Fruit fly (Drosophila melanogaster) Kc167 (cell line): ENCODE data around the gene CRMP.

ENCODE experiments used
- Myc ChIP-seq: fragments of >200 bp; optimal IDR thresholded peaks from 2 replicates; lab custom pipeline; 2017; ENCODE audit warnings: missing external identifiers
- Sin3A ChIP-seq: fragments of >200 bp; optimal IDR thresholded peaks from 2 replicates; lab custom pipeline; 2018; ENCODE audit warnings: missing external identifiers
- h ChIP-seq: fragments of >200 bp; optimal IDR thresholded peaks from 3 replicates; lab custom pipeline; 2018; ENCODE audit warnings: missing external identifiers
- insv ChIP-seq: fragments of >200 bp; optimal IDR thresholded peaks from 3 replicates; lab custom pipeline; 2018; ENCODE audit warnings: missing external identifiers
- psq ChIP-seq: fragments of >200 bp; optimal IDR thresholded peaks from 2 replicates; lab custom pipeline; 2017; ENCODE audit warnings: missing external identifiers
- ttk ChIP-seq: sonication (Bioruptor generic); optimal IDR thresholded peaks from 2 replicates; lab custom pipeline; 2017; ENCODE audit warnings: missing external identifiers

CRMP gene

DNA sequence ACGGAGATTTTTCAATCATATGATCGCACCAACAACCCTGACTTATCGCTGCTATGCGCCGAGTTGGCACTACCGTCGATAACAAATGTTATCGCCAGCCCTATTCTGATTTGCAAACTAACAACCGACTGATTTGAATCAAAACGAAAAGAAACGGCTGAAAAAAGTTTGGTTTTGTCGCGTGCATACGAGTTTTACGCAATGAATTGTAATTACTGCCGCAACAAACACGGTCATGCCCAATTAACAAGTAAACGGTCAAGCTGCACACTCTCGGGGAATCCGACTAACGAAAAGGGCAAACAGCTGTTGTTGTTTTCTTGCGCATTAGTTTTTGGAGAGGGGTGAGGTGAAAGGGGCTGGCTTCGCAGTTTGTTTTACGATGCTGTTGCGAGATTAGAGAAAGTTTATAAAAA lies 6.1 kb upstream of the CRMP start, which contains the start of the genes CG14671 and CG12746:
Gene CG14671, minus strand, starts transcription at position 41 of the 416 bp plus-strand sequence.
Gene CG12746, plus strand, starts transcription at position 91 of the 416 bp plus-strand sequence.
- no peak for TF ChIP-seq ttk
- no peak for TF ChIP-seq Myc (lab: Kevin White, UChicago)
- TF ChIP-seq h (lab: Kevin White, UChicago) = no peak
- no peak for TF ChIP-seq psq (lab: Kevin White, UChicago)
- no peak for TF ChIP-seq Sin3A (lab: Kevin White, UChicago)
- TF ChIP-seq insv = no peak

DNA sequence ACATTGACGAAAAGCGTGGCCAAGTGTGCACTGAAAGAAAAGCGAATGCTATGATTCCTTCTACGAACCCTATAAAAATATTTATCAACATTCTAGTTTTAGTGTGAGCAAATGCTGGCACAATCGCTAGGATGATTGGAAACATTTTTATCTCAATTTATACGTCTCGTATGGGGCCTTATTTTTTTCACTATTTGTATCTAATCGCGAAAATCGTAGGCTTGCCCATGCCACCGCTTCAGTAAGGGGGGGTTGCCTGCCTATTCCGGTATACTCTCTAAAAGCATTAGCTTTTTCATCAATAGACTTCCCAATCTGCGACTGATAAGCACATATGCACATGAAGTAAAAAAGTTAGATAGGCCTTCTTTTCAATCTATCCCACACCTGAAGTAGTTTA lies 5.3 kb upstream of the CRMP start:
- no peak for TF ChIP-seq h (lab: Kevin White, UChicago)
- TF ChIP-seq ttk = no peak
- TF ChIP-seq psq (lab: Kevin White, UChicago) = no peak
- no peak for TF ChIP-seq Myc (lab: Kevin White, UChicago)
- TF ChIP-seq insv = no peak
- no peak for TF ChIP-seq Sin3A (lab: Kevin White, UChicago)

DNA sequence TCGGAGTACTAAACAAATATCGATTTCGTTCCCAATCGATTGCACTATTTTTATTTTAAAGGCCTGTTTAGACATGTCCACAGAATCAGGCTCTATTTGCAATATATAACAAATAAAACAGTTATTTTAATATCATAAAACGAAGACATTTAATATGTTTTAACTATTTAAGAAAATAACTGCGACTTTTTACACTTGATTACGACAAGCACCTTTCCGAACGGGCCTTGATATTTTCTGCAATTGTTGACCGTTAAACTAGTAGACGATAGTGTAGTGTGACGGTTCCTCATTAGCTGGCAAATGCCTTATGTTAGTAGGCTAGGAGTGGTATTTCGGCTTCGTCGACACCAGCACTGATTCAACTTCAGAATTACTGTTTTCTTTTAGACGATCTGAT lies 2.3 kb upstream of the CRMP start, which contains the start of the genes CG2931 and Rheb:
Gene CG2931, minus strand, starts transcription at position 26 of the 400 bp plus-strand sequence.
Gene Rheb, plus strand, starts transcription at position 332 of the 400 bp plus-strand sequence.
- TF ChIP-seq insv = no peak
- no peak for TF ChIP-seq psq (lab: Kevin White, UChicago)
- no peak for TF ChIP-seq ttk
- no peak for TF ChIP-seq Myc (lab: Kevin White, UChicago)
- TF ChIP-seq h (lab: Kevin White, UChicago) = no peak
- TF ChIP-seq Sin3A (lab: Kevin White, UChicago) = no peak

DNA sequence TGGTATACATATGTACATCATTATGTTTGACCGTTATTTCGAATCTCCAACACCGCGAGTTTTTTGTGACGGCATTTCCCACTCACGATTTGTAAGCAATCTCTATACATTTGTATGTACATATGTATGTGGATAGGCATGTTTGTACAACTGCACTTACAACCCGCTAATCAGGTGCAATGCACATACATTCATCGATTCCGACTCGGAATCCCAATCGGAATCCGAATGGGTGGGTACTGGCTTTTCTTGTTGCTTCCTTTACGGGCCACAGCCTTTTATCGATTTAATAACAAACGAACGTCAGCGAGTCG lies 486 bp downstream of the CRMP start:
- TF ChIP-seq psq (lab: Kevin White, UChicago) (no peak), Sin3A (lab: Kevin White, UChicago) (no peak), ttk (no peak), Myc (lab: Kevin White, UChicago) (no peak), insv (no peak), h (lab: Kevin White, UChicago) (no peak)

DNA sequence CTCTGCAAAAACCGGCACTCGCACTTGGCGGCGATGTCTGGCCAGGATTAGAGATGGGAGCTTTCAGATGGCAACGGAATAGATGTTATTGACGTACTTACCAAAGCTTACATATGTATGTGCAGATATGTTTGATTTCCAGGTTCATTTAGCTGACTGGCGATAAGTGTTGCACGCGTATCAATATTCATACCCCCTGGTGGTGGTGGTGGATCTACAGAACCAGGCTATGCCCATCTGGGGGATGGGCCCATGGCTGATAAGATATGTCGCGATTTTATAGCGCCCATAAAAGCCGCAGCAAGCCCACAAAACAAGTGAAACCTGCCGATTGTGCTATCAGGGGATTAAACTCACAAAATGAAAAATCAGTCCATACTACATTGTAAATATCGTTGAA lies 848 bp downstream of the CRMP start:
- TF ChIP-seq insv (no peak), Myc (lab: Kevin White, UChicago) (no peak), h (lab: Kevin White, UChicago) (no peak), Sin3A (lab: Kevin White, UChicago) (no peak), psq (lab: Kevin White, UChicago) (no peak), ttk (no peak)

DNA sequence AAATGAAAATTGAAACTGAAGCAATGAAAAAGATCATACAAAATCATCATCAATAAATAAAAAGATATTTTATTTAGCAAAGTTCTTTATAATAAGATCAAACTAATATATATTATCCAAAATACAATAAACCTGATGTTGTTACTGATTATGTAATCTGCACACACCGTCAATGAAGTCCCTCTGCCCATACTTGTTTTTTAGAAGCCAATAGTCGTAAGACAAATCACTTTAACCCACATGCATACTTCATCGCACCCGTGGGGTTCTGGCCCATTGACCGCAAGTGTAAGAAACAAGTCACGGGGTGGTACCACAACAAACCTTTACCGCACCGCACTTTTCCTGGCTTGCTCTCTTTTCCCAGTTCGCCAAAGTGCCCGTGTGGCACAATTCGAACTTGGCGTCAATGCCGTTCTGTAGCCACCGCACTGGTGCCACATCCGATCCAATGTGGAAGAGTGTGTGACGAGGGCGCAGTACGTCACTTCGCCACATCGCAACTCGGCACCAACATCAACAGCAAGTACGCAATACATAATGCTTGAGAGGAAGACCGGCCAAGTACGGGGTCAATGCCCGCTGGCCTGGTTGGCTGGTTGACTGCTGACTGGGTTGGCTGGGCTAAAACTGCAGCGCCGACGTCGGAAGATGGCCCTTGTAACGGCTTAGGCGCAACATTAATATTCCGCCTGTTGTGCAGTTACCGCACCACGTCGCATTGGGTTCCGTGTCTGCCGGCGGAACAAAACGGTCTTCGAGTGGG lies 2.2 kb downstream of the CRMP start:
- TF ChIP-seq psq (lab: Kevin White, UChicago) (no peak), h (lab: Kevin White, UChicago) (no peak), Sin3A (lab: Kevin White, UChicago) (no peak), Myc (lab: Kevin White, UChicago) (no peak), insv (no peak), ttk (no peak)

DNA sequence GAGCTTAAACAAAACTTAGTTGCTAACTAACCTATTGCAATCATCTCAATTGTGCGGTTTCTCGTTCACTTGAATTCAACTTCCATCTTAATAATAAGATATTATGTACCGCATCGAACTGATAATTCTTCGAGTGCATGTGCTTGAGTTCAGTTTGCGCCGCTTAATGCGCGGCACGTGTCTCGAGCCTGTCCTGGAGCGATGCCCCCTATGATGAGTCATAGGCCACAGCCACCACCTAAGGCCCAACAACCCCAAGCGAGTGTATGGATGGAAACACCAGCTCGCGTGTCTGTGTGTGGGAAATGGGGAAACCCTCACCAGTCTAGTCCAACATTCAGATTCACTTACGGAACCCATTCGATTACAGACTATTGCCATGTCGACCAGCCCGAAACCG lies 3.0 kb downstream of the CRMP start:
- TF ChIP-seq Myc (lab: Kevin White, UChicago) = no peak
- no peak for TF ChIP-seq ttk
- TF ChIP-seq Sin3A (lab: Kevin White, UChicago) = no peak
- no peak for TF ChIP-seq h (lab: Kevin White, UChicago)
- no peak for TF ChIP-seq insv
- TF ChIP-seq psq (lab: Kevin White, UChicago) = no peak

DNA sequence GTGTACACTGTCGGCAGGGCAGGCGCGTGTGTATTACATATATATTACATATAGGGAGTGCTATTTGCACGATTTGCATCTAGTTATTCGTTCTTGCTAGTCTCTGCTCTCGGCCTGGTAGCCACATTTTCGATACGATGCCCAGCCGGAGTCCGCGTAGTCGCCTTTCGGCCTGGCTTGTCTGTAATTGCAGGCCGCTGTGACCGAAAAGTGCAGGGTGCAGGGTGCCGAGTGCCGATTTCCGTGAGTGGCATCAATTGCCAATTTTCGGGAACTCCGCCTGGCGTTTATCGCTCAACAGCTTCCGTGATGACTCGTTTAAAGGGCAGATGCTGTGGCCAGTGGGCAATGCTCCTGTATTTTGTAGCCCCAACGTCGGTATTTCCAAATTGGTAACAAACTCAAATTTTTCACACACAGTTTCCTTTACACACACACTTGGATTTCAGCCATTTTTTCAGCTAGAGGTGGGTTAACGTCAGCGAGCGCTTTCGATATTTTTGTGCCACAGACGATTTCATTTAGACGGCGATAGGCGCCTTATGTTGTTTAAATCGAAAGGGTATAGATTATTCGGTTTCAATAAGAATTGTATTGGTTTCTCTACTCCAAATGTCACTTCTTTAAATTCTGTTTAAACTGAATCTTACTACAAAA lies 17.1 kb downstream of the CRMP start, which contains the start of gene CG2926:
Gene CG2926, minus strand, starts transcription at position 518 of the 657 bp plus-strand sequence.
- no peak for TF ChIP-seq Sin3A (lab: Kevin White, UChicago)
- TF ChIP-seq h (lab: Kevin White, UChicago) = no peak
- TF ChIP-seq psq (lab: Kevin White, UChicago) = no peak
- no peak for TF ChIP-seq Myc (lab: Kevin White, UChicago)
- no peak for TF ChIP-seq ttk
- TF ChIP-seq insv = no peak

DNA sequence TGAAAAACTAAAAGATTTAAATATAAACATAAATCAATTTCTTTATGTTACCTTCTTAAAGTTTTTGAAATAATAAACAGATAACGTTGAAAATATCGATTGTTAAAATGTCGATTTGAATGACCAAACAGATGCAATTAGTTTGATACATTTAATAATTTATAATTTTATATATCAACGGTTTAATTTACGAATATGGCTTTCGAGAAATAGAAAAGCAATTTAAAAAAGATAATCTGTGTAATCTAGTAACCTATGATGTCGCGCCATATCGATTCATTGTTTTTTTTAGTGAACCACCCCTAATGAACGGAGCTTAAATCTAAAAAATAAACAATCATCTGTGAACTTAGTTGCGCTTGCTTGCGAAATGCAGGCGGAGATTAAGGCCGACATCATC lies 17.7 kb downstream of the CRMP start, which contains the start of gene PolZ2:
Gene PolZ2, plus strand, starts transcription at position 301 of the 400 bp plus-strand sequence.
- TF ChIP-seq psq (lab: Kevin White, UChicago) (no peak), Sin3A (lab: Kevin White, UChicago) (no peak), insv (no peak), h (lab: Kevin White, UChicago) (no peak), Myc (lab: Kevin White, UChicago) (no peak), ttk (no peak)

DNA sequence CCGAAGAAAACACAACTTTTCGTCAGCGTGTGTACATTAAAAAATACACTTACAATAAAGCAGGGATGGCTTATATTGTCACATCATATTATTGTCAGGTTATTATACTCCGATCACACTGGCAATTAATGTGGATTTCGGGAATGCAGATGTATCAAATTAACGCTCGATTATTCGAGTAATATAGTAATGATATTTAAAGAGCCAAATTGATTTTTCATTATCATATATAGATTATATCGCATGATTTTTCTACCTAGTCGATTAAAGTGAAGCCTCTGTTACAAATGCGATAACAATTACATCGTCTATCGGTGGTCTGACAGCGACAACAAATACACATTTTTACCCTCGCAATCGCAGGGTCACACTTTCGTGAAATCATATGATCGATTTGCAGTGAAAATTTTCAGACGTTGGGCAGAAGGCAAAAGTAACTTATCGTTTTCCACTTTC lies 20.5 kb downstream of the CRMP start, which contains the start of the genes noi and Vha26:
Gene noi, minus strand, starts transcription at position 62 of the 456 bp plus-strand sequence.
Gene Vha26, plus strand, starts transcription at position 366 of the 456 bp plus-strand sequence.
- TF ChIP-seq Sin3A (lab: Kevin White, UChicago) (no peak), insv (no peak), ttk (no peak), Myc (lab: Kevin White, UChicago) (no peak)

DNA sequence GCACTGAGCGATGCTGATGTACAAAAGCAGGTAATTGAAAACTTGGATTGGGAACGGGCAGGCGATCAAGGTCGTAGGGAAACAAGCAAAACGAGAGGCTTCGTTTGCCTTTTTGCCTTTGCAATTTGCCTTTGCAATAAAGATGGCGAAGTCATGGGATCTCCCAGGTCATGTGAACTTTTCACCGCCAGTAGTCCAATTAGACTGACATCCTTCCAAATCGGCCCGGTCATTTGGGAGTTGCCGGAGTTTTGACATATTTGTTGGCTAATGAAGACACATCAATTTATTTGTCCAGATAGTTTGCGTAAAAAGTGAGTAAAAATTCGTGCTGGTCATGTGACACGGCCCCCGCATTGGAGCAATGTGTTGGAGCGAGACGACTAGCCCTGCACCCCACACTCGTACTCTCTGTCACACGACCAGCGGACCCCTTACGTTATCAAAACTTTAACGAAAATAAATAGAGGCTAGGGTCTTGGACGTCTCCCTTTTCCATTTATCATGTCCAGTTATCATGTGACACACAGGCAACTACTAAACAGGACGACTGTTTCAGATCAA lies 21.2 kb downstream of the CRMP start:
- TF ChIP-seq Sin3A (lab: Kevin White, UChicago) = no peak
- TF ChIP-seq insv = no peak
- no peak for TF ChIP-seq ttk
- no peak for TF ChIP-seq Myc (lab: Kevin White, UChicago)
- TF ChIP-seq h (lab: Kevin White, UChicago) = no peak
- no peak for TF ChIP-seq psq (lab: Kevin White, UChicago)
